Fruit fly (Drosophila melanogaster) whole organism, prepupa: ENCODE results near the gene HipHop.
A peak's percentile ranks its signal among the peaks of the same experiment; 100 is the strongest.

Source experiments
- Blimp-1 ChIP-seq: fragments of 200-800 bp; sonication (Bioruptor generic); optimal IDR thresholded peaks from 3 replicates; lab custom pipeline; 2017; ENCODE audit warnings: missing biosample characterization, missing genetic modification characterization, mild to moderate bottlenecking, moderate library complexity, missing genetic modification reagents
- CG10631 ChIP-seq: fragments of 200-800 bp; sonication (Bioruptor generic); optimal IDR thresholded peaks from 2 replicates; lab custom pipeline; 2016; ENCODE audit warnings: missing biosample characterization, missing genetic modification characterization
- CG11294 ChIP-seq: fragments of 200-800 bp; sonication (Bioruptor generic); IDR thresholded peaks from 2 replicates; pipeline ENCODE4 v1.3.6; 2022; ENCODE audit warnings: missing biosample characterization, missing genetic modification characterization
- CG11762 ChIP-seq: fragments of 200-800 bp; sonication (Bioruptor generic); optimal IDR thresholded peaks from 3 replicates; lab custom pipeline; 2016; ENCODE audit warnings: missing biosample characterization, missing genetic modification characterization; ENCODE audit not compliant: insufficient read depth
- CG1621 ChIP-seq: fragments of 200-800 bp; sonication (Bioruptor generic); optimal IDR thresholded peaks from 3 replicates; lab custom pipeline; 2018; ENCODE audit warnings: missing biosample characterization, mild to moderate bottlenecking, missing genetic modification characterization
- CG16779 ChIP-seq: fragments of 200-800 bp; sonication (Bioruptor generic); optimal IDR thresholded peaks from 3 replicates; lab custom pipeline; 2017; ENCODE audit warnings: missing biosample characterization, mild to moderate bottlenecking, missing genetic modification characterization
- CG3032 ChIP-seq: fragments of 200-800 bp; optimal IDR thresholded peaks from 2 replicates; lab custom pipeline; 2019; ENCODE audit warnings: missing biosample characterization, mild to moderate bottlenecking, missing genetic modification characterization, moderate library complexity
- CG32006 ChIP-seq: fragments of 200-800 bp; sonication (Bioruptor generic); optimal IDR thresholded peaks from 3 replicates; lab custom pipeline; 2017; ENCODE audit warnings: missing biosample characterization, mild to moderate bottlenecking, missing genetic modification characterization
- CG34406 ChIP-seq: fragments of 200-800 bp; sonication (Bioruptor generic); optimal IDR thresholded peaks from 3 replicates; lab custom pipeline; 2016; ENCODE audit warnings: missing biosample characterization, missing genetic modification characterization
- CG4318 ChIP-seq: fragments of 200-800 bp; sonication (Bioruptor generic); optimal IDR thresholded peaks from 3 replicates; lab custom pipeline; 2017; ENCODE audit warnings: missing biosample characterization, mild to moderate bottlenecking, missing genetic modification characterization
- CG6276 ChIP-seq: fragments of 200-800 bp; sonication (Bioruptor generic); optimal IDR thresholded peaks from 2 replicates; lab custom pipeline; 2017; ENCODE audit warnings: missing biosample characterization, mild to moderate bottlenecking, missing genetic modification characterization
- CG6792 ChIP-seq: fragments of 200-800 bp; sonication (Bioruptor generic); optimal IDR thresholded peaks from 3 replicates; lab custom pipeline; 2016; ENCODE audit warnings: missing biosample characterization, missing genetic modification characterization
- CG6854 ChIP-seq: fragments of 200-800 bp; sonication (Bioruptor generic); optimal IDR thresholded peaks from 2 replicates; lab custom pipeline; 2017; ENCODE audit warnings: missing biosample characterization, mild to moderate bottlenecking, missing genetic modification characterization
- CG7368 ChIP-seq: fragments of 200-800 bp; sonication (Bioruptor generic); optimal IDR thresholded peaks from 3 replicates; lab custom pipeline; 2016; ENCODE audit warnings: missing biosample characterization, missing genetic modification characterization
- CG8119 ChIP-seq: fragments of 200-800 bp; sonication (Bioruptor generic); IDR thresholded peaks from 3 replicates; pipeline ENCODE4 v1.3.6; 2022; ENCODE audit warnings: missing biosample characterization, missing genetic modification characterization
- CG8319 ChIP-seq: fragments of 200-800 bp; sonication (Bioruptor generic); optimal IDR thresholded peaks from 3 replicates; lab custom pipeline; 2016; ENCODE audit warnings: missing biosample characterization, missing genetic modification characterization
- CG8632 ChIP-seq: fragments of 200-800 bp; sonication (Bioruptor generic); optimal IDR thresholded peaks from 3 replicates; lab custom pipeline; 2016; ENCODE audit warnings: missing biosample characterization, missing genetic modification characterization
- CG9139 ChIP-seq: fragments of 200-800 bp; sonication (Bioruptor generic); optimal IDR thresholded peaks from 3 replicates; lab custom pipeline; 2017; ENCODE audit warnings: missing biosample characterization, mild to moderate bottlenecking, missing genetic modification characterization
- Eip75B ChIP-seq: fragments of 200-800 bp; sonication (Bioruptor generic); optimal IDR thresholded peaks from 3 replicates; lab custom pipeline; 2016; ENCODE audit warnings: missing biosample characterization, missing genetic modification characterization
- Eip78C ChIP-seq: fragments of 200-800 bp; sonication (Bioruptor generic); peaks from one replicate; lab custom pipeline; 2016; ENCODE audit warnings: missing biosample characterization, missing genetic modification characterization
- Eip93F ChIP-seq: fragments of 200-800 bp; sonication (Bioruptor generic); optimal IDR thresholded peaks from 2 replicates; lab custom pipeline; 2016; ENCODE audit warnings: missing biosample characterization, mild to moderate bottlenecking, missing genetic modification characterization
- Ets96B ChIP-seq: fragments of 200-800 bp; optimal IDR thresholded peaks from 2 replicates; lab custom pipeline; 2019; ENCODE audit warnings: missing biosample characterization, mild to moderate bottlenecking, missing genetic modification characterization, moderate library complexity
- Hr39 ChIP-seq: fragments of 200-800 bp; sonication (Bioruptor generic); optimal IDR thresholded peaks from 2 replicates; lab custom pipeline; 2016; ENCODE audit warnings: missing biosample characterization, missing genetic modification characterization
- Hr4 ChIP-seq: fragments of 200-800 bp; sonication (Bioruptor generic); optimal IDR thresholded peaks from 3 replicates; lab custom pipeline; 2016; ENCODE audit warnings: missing biosample characterization, missing genetic modification characterization
- Lpt ChIP-seq: fragments of 200-800 bp; sonication (Bioruptor generic); optimal IDR thresholded peaks from 3 replicates; lab custom pipeline; 2016; ENCODE audit warnings: missing biosample characterization, missing genetic modification characterization
- Met ChIP-seq: fragments of 200-800 bp; sonication (Bioruptor generic); optimal IDR thresholded peaks from 3 replicates; lab custom pipeline; 2016; ENCODE audit warnings: missing biosample characterization, missing genetic modification characterization
- OdsH ChIP-seq: fragments of 200-800 bp; sonication (Bioruptor generic); optimal IDR thresholded peaks from 3 replicates; lab custom pipeline; 2016; ENCODE audit warnings: missing biosample characterization, missing genetic modification characterization
- Smox ChIP-seq: fragments of 200-800 bp; sonication (Bioruptor generic); optimal IDR thresholded peaks from 3 replicates; lab custom pipeline; 2016; ENCODE audit warnings: missing biosample characterization, missing genetic modification characterization
- Sox102F ChIP-seq: fragments of 200-800 bp; sonication (Bioruptor generic); optimal IDR thresholded peaks from 2 replicates; lab custom pipeline; 2016; ENCODE audit warnings: missing biosample characterization, mild to moderate bottlenecking, missing genetic modification characterization
- Sox14 ChIP-seq: fragments of 200-800 bp; sonication (Bioruptor generic); optimal IDR thresholded peaks from 3 replicates; lab custom pipeline; 2016; ENCODE audit warnings: missing biosample characterization, missing genetic modification characterization
- Sox15 ChIP-seq: fragments of 200-800 bp; sonication (Bioruptor generic); optimal IDR thresholded peaks from 3 replicates; lab custom pipeline; 2016; ENCODE audit warnings: missing biosample characterization, missing genetic modification characterization
- achi ChIP-seq: fragments of 200-800 bp; sonication (Bioruptor generic); optimal IDR thresholded peaks from 3 replicates; lab custom pipeline; 2016; ENCODE audit warnings: missing biosample characterization, missing genetic modification characterization
- cyc ChIP-seq: fragments of 200-800 bp; sonication (Bioruptor generic); optimal IDR thresholded peaks from 3 replicates; lab custom pipeline; 2016; ENCODE audit warnings: missing biosample characterization, missing genetic modification characterization
- dac ChIP-seq: fragments of 200-800 bp; sonication (Bioruptor generic); optimal IDR thresholded peaks from 2 replicates; lab custom pipeline; 2017; ENCODE audit warnings: missing biosample characterization, mild to moderate bottlenecking, missing genetic modification characterization
- eg ChIP-seq: fragments of 200-800 bp; sonication (Bioruptor generic); IDR thresholded peaks from 3 replicates; pipeline ENCODE4 v1.3.6; 2022; ENCODE audit warnings: missing biosample characterization, missing genetic modification characterization
- esn ChIP-seq: fragments of 200-800 bp; sonication (Bioruptor generic); optimal IDR thresholded peaks from 2 replicates; lab custom pipeline; 2016; ENCODE audit warnings: missing biosample characterization, mild to moderate bottlenecking, missing genetic modification characterization, moderate library complexity
- fd59A ChIP-seq: fragments of 200-800 bp; sonication (Bioruptor generic); optimal IDR thresholded peaks from 2 replicates; lab custom pipeline; 2017; ENCODE audit warnings: missing biosample characterization, mild to moderate bottlenecking, missing genetic modification characterization, missing genetic modification reagents
- fd85E ChIP-seq: fragments of 200-800 bp; sonication (Bioruptor generic); optimal IDR thresholded peaks from 3 replicates; lab custom pipeline; 2016; ENCODE audit warnings: missing biosample characterization, missing genetic modification characterization
- fkh ChIP-seq: fragments of 200-800 bp; sonication (Bioruptor generic); optimal IDR thresholded peaks from 3 replicates; lab custom pipeline; 2017; ENCODE audit warnings: missing biosample characterization, mild to moderate bottlenecking, missing genetic modification characterization, moderate library complexity
- lz ChIP-seq: fragments of 200-800 bp; sonication (Bioruptor generic); optimal IDR thresholded peaks from 3 replicates; lab custom pipeline; 2016; ENCODE audit warnings: missing biosample characterization, missing genetic modification characterization
- net ChIP-seq: fragments of 200-800 bp; sonication (Bioruptor generic); optimal IDR thresholded peaks from 3 replicates; lab custom pipeline; 2016; ENCODE audit warnings: missing biosample characterization, missing genetic modification characterization
- pdm3 ChIP-seq: fragments of 200-800 bp; sonication (Bioruptor generic); optimal IDR thresholded peaks from 3 replicates; lab custom pipeline; 2016; ENCODE audit warnings: missing biosample characterization, missing genetic modification characterization
- salr ChIP-seq, 2 experiments: fragments of 200-800 bp; sonication (Bioruptor generic); optimal IDR thresholded peaks; 3 replicates each; lab custom pipeline; 2016 to 2018; ENCODE audit warnings: missing biosample characterization in 2 of 2, missing genetic modification characterization in 2 of 2, mild to moderate bottlenecking in 1 of 2
- spab ChIP-seq: fragments of 200-800 bp; sonication (Bioruptor generic); optimal IDR thresholded peaks from 2 replicates; lab custom pipeline; 2017; ENCODE audit warnings: missing biosample characterization, mild to moderate bottlenecking, missing genetic modification characterization, missing genetic modification reagents
- ss ChIP-seq, 2 experiments: fragments of 200-800 bp; sonication (Bioruptor generic); optimal IDR thresholded peaks; 2 replicates in 1 of 2; 3 replicates in 1 of 2; lab custom pipeline; 2017 to 2018; ENCODE audit warnings: mild to moderate bottlenecking in 2 of 2, missing biosample characterization in 2 of 2, missing genetic modification characterization in 2 of 2, moderate library complexity in 1 of 2
- vri ChIP-seq: fragments of 200-800 bp; sonication (Bioruptor generic); optimal IDR thresholded peaks from 3 replicates; lab custom pipeline; 2016; ENCODE audit warnings: missing biosample characterization, mild to moderate bottlenecking, missing genetic modification characterization

The HipHop gene

DNA sequence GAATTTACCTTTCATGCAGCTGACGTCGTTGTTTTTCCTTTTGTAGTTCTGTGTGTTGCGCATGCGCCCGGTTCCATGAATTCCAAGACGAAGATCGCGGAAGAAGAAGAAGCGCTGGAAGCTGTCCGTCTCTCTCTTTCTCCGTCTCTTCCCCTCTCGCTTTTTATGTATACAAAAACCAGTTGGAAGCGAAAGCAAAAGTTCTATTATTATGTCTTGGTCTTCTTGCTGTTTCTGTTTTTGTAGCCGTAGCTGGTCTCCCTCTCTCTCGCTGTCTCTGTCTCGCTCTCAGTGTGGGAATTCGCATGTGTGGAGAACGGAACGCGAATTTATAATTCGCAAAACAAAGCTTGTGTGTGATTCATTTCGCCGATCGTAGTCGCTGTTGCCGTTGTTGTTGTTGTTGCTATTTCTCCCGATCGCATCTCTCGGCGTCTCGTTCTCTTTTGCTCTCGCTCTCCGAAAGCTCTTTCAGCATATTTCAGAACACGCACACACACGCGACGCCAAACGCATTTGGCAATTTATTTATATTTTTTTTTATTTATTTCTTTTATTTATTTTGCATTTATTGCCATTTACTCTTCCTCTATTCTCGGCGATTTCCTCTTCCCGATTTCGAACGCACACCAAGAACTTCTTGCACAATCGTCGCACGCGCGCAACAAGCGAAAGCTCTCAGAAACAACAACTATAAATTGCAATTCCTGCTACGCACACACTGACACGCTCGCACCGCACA lies 20.7 kb upstream of the HipHop start (continued):
- TF ChIP-seq CG6276 (GFP tag; lab: Kevin White, UChicago) = peak; percentile 71
- TF ChIP-seq CG32006 (GFP tag; lab: Kevin White, UChicago) = peak; percentile 23
- TF ChIP-seq vri (GFP tag; lab: Kevin White, UChicago) = peak; percentile 18
- no peak for TF ChIP-seq CG4318
- no peak for TF ChIP-seq cyc
- TF ChIP-seq eg (GFP tag; lab: Robert Waterston, UW) = peak; percentile 67; the same call in 2 of the 3 replicates
- no peak for TF ChIP-seq CG34406 (GFP tag; lab: Kevin White, UChicago)
- no peak for TF ChIP-seq fd59A
- TF ChIP-seq CG8119 (GFP tag; lab: Robert Waterston, UW) = peak; percentile 45; the same call in 2 of the 3 replicates
- no peak for TF ChIP-seq CG11762 (GFP tag; lab: Kevin White, UChicago)
- peak; percentile 74 for TF ChIP-seq Eip75B (GFP tag; lab: Kevin White, UChicago)
- TF ChIP-seq Sox15 (GFP tag; lab: Kevin White, UChicago) = no peak
- no peak for TF ChIP-seq CG9139 (GFP tag; lab: Kevin White, UChicago)
- no peak for TF ChIP-seq CG6792 (GFP tag; lab: Kevin White, UChicago)
- TF ChIP-seq lz = no peak
- TF ChIP-seq Hr4 = no peak
- TF ChIP-seq Met (GFP tag; lab: Kevin White, UChicago) = no peak
- TF ChIP-seq CG8319 (GFP tag; lab: Kevin White, UChicago) = no peak
- peak; percentile 18 for TF ChIP-seq CG6854 (GFP tag; lab: Kevin White, UChicago)
- peak in 1 of 2 experiments; percentile 15 for TF ChIP-seq salr (GFP tag; optimal IDR thresholded peaks at IDR 0.05; lab: Kevin White, UChicago)
- TF ChIP-seq Blimp-1 (GFP tag; lab: Kevin White, UChicago) = peak; percentile 99
- TF ChIP-seq CG7368 (GFP tag; lab: Kevin White, UChicago) = no peak

DNA sequence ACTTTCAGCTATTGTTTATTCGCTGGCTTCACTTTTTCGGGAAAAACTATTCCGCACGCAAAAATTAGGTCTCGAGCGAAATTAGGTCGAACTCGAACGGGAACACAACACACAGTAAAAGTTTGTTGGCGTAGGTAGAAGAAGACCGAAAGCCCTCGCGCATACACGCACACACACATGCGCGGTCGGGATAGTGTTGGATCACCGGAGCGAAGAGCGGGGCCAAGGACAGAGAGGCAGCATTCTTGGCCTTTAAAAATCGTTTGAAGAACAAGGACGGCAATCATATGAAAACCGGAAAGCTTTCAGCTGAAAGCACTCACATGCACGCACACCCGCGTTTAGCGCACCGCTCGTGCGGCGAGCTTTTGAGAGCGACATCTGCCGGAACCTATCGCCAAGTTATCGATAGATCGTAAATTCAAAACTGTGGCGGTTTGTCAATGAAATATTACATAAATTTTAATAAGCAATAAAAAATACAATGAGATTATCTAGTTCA lies 19.7 kb upstream of the HipHop start, which contains the start of gene ftz-f1:
Gene ftz-f1, minus strand, starts transcription at position 116 of the 502 bp plus-strand sequence.
- TF ChIP-seq Hr39 (GFP tag; lab: Kevin White, UChicago) (no peak), Smox (GFP tag; lab: Kevin White, UChicago) (no peak), Eip78C (GFP tag; lab: Kevin White, UChicago) (peak; percentile 68), fkh (peak; percentile 80), ss (GFP tag; optimal IDR thresholded peaks at IDR 0.05; lab: Kevin White, UChicago) (no peak), Ets96B (no peak), CG1621 (tag; lab: Kevin White, UChicago) (no peak), esn (GFP tag; lab: Kevin White, UChicago) (peak; percentile 35), CG11294 (GFP tag; lab: Robert Waterston, UW) (no peak), net (no peak), pdm3 (GFP tag; lab: Kevin White, UChicago) (no peak), eg (GFP tag; lab: Robert Waterston, UW) (peak; percentile 33; the same call in 2 of the 3 replicates), CG6792 (GFP tag; lab: Kevin White, UChicago) (no peak), Eip93F (GFP tag; lab: Kevin White, UChicago) (no peak), CG4318 (no peak), fd85E (GFP tag; lab: Kevin White, UChicago) (no peak), dac (GFP tag; lab: Kevin White, UChicago) (no peak), CG8632 (GFP tag; lab: Kevin White, UChicago) (no peak), lz (no peak), Sox14 (GFP tag; lab: Kevin White, UChicago) (peak; percentile 64), CG16779 (tag; lab: Kevin White, UChicago) (no peak), Blimp-1 (GFP tag; lab: Kevin White, UChicago) (peak; percentile 88), OdsH (GFP tag; lab: Kevin White, UChicago) (no peak), CG6276 (GFP tag; lab: Kevin White, UChicago) (no peak), achi (GFP tag; lab: Kevin White, UChicago) (no peak), CG3032 (tag; lab: Kevin White, UChicago) (no peak), spab (GFP tag; lab: Kevin White, UChicago) (no peak), Sox102F (GFP tag; lab: Kevin White, UChicago) (no peak), CG10631 (no peak), CG8319 (GFP tag; lab: Kevin White, UChicago) (no peak), CG8119 (GFP tag; lab: Robert Waterston, UW) (peak; percentile 66; the same call in 2 of the 3 replicates), salr (GFP tag; optimal IDR thresholded peaks at IDR 0.05; lab: Kevin White, UChicago) (no peak), Lpt (GFP tag; lab: Kevin White, UChicago) (peak; percentile 18), CG6854 (GFP tag; lab: Kevin White, UChicago) (no peak), Sox15 (GFP tag; lab: Kevin White, UChicago) (no peak), CG32006 (GFP tag; lab: Kevin White, UChicago) (no peak), cyc (no peak)
